Worm (Caenorhabditis elegans) whole organism, midembryonic: ENCODE measurements around the gene ZK938.1.

ENCODE experiments used
- cog-1 ChIP-seq: sonication (generic microtip); optimal IDR thresholded peaks from 2 replicates; lab custom pipeline; 2016; ENCODE audit warnings: missing genetic modification characterization, missing compliant biosample characterization
- flt-1 ChIP-seq: fragments of 200-800 bp; sonication (Bioruptor generic); IDR thresholded peaks from 2 replicates; pipeline ENCODE4 v1.3.6; 2022; ENCODE audit warnings: missing genetic modification characterization, missing compliant biosample characterization
- ztf-23 ChIP-seq: fragments of 200-800 bp; sonication (Bioruptor generic); IDR thresholded peaks from 2 replicates; pipeline ENCODE4 v1.3.6; 2022; ENCODE audit warnings: missing genetic modification reagents, missing genetic modification characterization, missing compliant biosample characterization
- ztf-29 ChIP-seq: fragments of 200-800 bp; sonication (Bioruptor generic); IDR thresholded peaks from 2 replicates; pipeline ENCODE4 v1.3.6; 2022; ENCODE audit warnings: missing genetic modification reagents, missing genetic modification characterization, missing compliant biosample characterization

- TF ChIP-seq flt-1 (GFP tag; lab: Robert Waterston, UW), result no peak
- TF ChIP-seq ztf-29, result no peak
- no peak for TF ChIP-seq ztf-23 (GFP tag; lab: Robert Waterston, UW)
- TF ChIP-seq cog-1 (tag; lab: Kevin White, UChicago), result no peak
Observed at ce11 chrII:9826946-9827345, 2.3 kb upstream of the ZK938.1 start.
